Worm (Caenorhabditis elegans) whole organism, L3 larva: ENCODE data around the gene kcnl-1.

Experiments
- ceh-82 ChIP-seq: fragments of 150-350 bp; optimal IDR thresholded peaks from 2 replicates; lab custom pipeline; 2014; ENCODE audit warnings: missing biosample characterization, missing genetic modification characterization
- jun-1 ChIP-seq: fragments of 150-350 bp; optimal IDR thresholded peaks from 2 replicates; lab custom pipeline; 2014; ENCODE audit warnings: missing biosample characterization, missing genetic modification reagents, missing genetic modification characterization
- lin-15B ChIP-seq: fragments of 150-350 bp; optimal IDR thresholded peaks from 2 replicates; lab custom pipeline; 2014; ENCODE audit warnings: missing biosample characterization, missing genetic modification characterization
- mdl-1 ChIP-seq: fragments of 150-350 bp; optimal IDR thresholded peaks from 2 replicates; lab custom pipeline; 2014; ENCODE audit warnings: missing biosample characterization, missing genetic modification characterization
- nhr-11 ChIP-seq: fragments of 150-350 bp; optimal IDR thresholded peaks from 2 replicates; lab custom pipeline; 2014; ENCODE audit warnings: missing biosample characterization, missing genetic modification characterization
- nhr-12 ChIP-seq: fragments of 150-350 bp; optimal IDR thresholded peaks from 2 replicates; lab custom pipeline; 2014; ENCODE audit warnings: missing biosample characterization, missing genetic modification characterization
- nhr-77 ChIP-seq: fragments of 150-350 bp; optimal IDR thresholded peaks from 2 replicates; lab custom pipeline; 2014; ENCODE audit warnings: missing biosample characterization, missing genetic modification characterization
- pqm-1 ChIP-seq: fragments of 150-350 bp; optimal IDR thresholded peaks from 2 replicates; lab custom pipeline; 2017; ENCODE audit warnings: missing biosample characterization, missing genetic modification characterization, inconsistent platforms

DNA sequence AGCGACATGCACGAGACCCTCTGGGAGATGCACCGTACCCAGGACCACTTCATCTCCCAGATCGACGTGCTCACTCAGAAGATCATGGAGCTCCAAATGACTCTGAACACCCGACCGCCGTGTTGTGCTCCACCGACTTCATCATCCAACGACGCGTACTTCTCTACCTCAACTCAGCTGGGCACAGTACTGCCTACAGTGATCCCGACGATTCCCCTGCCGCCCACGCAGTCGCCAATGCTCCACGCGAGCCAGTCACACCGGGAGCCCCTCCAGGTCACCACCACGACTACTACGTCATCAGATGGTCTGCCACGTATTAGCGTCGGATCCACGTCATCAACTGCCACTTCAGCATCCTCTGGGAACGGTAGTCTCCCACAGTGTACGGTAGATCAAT lies 40.2 kb downstream of the kcnl-1 start:
- no peak for TF ChIP-seq pqm-1 (tag; lab: Kevin White, UChicago)
- TF ChIP-seq nhr-11 (tag; lab: Kevin White, UChicago) = no peak
- TF ChIP-seq jun-1 = no peak
- no peak for TF ChIP-seq nhr-12 (tag; lab: Kevin White, UChicago)
- TF ChIP-seq lin-15B (tag; lab: Kevin White, UChicago) = no peak
- no peak for TF ChIP-seq nhr-77 (tag; lab: Kevin White, UChicago)
- no peak for TF ChIP-seq mdl-1 (tag; lab: Kevin White, UChicago)
- no peak for TF ChIP-seq ceh-82
